Worm (Caenorhabditis elegans): ENCODE measurements around the gene math-8.

DNA sequence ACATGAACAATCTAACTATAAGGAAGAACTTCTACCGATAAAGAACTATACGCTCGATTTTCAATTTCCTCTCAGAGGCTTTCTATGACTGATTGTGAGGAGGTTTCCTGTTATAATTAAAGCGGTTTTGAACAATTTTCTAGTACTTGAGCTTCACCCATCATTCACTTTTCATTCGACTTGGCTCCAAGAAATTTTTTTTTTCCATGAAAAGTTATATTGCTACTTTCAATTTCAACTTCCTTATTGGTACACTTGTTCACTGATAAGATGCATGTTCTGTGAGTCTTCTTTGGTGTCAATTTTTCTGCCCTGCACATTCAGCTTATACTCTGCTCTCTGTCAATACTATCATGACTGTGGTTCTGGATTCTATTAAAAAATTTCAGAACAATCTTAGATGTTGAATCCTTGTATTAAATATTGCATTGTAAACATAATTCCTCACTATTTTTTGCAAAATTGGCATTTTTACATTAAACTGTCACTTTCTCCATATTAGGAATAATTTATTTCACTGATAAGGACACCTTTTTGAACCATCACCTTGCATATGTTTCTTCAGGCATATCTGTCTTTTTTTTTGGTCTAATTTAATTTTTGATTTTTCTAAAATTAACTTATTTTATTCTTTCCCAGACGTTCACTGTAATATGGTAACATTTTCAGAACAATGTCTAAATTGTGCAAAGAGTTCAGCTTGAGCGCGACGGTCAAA lies 17.9 kb downstream of the math-8 start, which contains the start of gene math-10:
- no peak for TF ChIP-seq sdz-38 (tag; optimal IDR thresholded peaks at IDR 0.05)
- TF ChIP-seq unc-130 (GFP tag; optimal IDR thresholded peaks at IDR 0.05), result no peak
- TF ChIP-seq atf-7 (tag; optimal IDR thresholded peaks at IDR 0.05), result no peak
- no peak for TF ChIP-seq B0336.3 (GFP tag; IDR thresholded peaks at IDR 0.05)
- TF ChIP-seq akir-1 (GFP tag; optimal IDR thresholded peaks at IDR 0.05), result no peak
- no peak for TF ChIP-seq F23B12.7 (tag; optimal IDR thresholded peaks at IDR 0.05; ENCODE audit: insufficient read depth)
